Worm (Caenorhabditis elegans) whole organism, L2 larva: ENCODE data around the gene R07E4.3.

Experiments used
- ama-1 ChIP-seq: fragments of 150-350 bp; optimal IDR thresholded peaks from 2 replicates; lab custom pipeline; 2018; ENCODE audit warnings: inconsistent platforms
- nhr-10 ChIP-seq: sonication (generic microtip); optimal IDR thresholded peaks from 2 replicates; lab custom pipeline; 2017; ENCODE audit warnings: missing biosample characterization, missing genetic modification characterization
- nhr-25 ChIP-seq: fragments of 150-350 bp; sonication (generic microtip); optimal IDR thresholded peaks from 3 replicates; lab custom pipeline; 2014; ENCODE audit warnings: missing biosample characterization, missing genetic modification characterization
- unc-62 ChIP-seq: fragments of 150-350 bp; optimal IDR thresholded peaks from 2 replicates; lab custom pipeline; 2014; ENCODE audit warnings: missing biosample characterization, missing genetic modification reagents, missing genetic modification characterization

DNA sequence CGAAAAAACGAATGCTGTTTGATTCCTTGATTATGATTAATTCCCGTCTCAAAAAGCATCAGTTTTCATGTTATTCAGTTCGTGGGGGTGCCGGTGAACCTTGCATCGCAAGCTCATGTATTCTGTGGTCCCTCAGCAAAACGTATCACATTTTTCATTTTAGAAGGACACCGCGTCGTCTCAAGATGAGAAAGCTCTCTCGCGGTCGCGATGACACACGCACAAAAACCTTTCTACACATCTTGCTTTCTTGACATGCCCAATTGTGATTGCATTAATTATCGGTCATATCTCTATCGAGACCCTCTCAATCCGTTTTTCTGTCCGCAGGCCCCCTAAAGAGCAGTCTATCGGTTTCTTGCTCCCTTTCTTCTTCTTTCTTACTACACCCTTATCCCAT lies 2.9 kb downstream of the R07E4.3 start:
- no peak for TF ChIP-seq nhr-10 (tag; lab: Kevin White, UChicago)
- no peak for TF ChIP-seq nhr-25
- TF ChIP-seq unc-62 (GFP tag; lab: Kevin White, UChicago) = no peak
- TF ChIP-seq ama-1 (lab: Kevin White, UChicago) = no peak
